Worm (Caenorhabditis elegans): ENCODE data around the gene C07A12.7.
A peak's percentile ranks its signal among the peaks of the same experiment; 100 is the strongest.

The C07A12.7 gene

ce11 chrX:4521837-4522816, at the start of gene C07A12.7:
Gene C07A12.7 (minus strand): TSS chrX:4522144.
- TF ChIP-seq cebp-2 (GFP tag; IDR thresholded peaks at IDR 0.05) = no peak
- peak; percentile 89 for TF ChIP-seq cebp-1 (GFP tag; IDR thresholded peaks at IDR 0.05)
- peak; percentile 95 for TF ChIP-seq cebp-1 (tag; optimal IDR thresholded peaks at IDR 0.05)
- TF ChIP-seq nhr-120 (GFP tag; IDR thresholded peaks at IDR 0.05) = no peak
- TF ChIP-seq ets-4 (GFP tag; optimal IDR thresholded peaks at IDR 0.05) = no peak
- no peak for TF ChIP-seq bed-2 (GFP tag; IDR thresholded peaks at IDR 0.05)
- no peak for TF ChIP-seq mes-4 (tag; optimal IDR thresholded peaks at IDR 0.05)
- TF ChIP-seq madf-8 (GFP tag; conservative IDR thresholded peaks at IDR 0.05) = no peak
- peak; percentile 83 for TF ChIP-seq hmg-1.2 (GFP tag; IDR thresholded peaks at IDR 0.05)
- no peak for TF ChIP-seq tbx-9 (tag; optimal IDR thresholded peaks at IDR 0.05; ENCODE audit: borderline replicate concordance)
- no peak for TF ChIP-seq him-1 (tag; optimal IDR thresholded peaks at IDR 0.05)
- no peak for TF ChIP-seq snpc-1.1 (tag; optimal IDR thresholded peaks at IDR 0.05; ENCODE audit: insufficient read depth)
- TF ChIP-seq aptf-3 (GFP tag; IDR thresholded peaks at IDR 0.05) = no peak
- TF ChIP-seq repo-1 (tag; optimal IDR thresholded peaks at IDR 0.05) = no peak
- TF ChIP-seq die-1 (tag; optimal IDR thresholded peaks at IDR 0.05) = no peak
- no peak for TF ChIP-seq D2030.7 (GFP tag; IDR thresholded peaks at IDR 0.05)
- 0 out of 2 replicates have a peak, but pooled peaks have one; percentile 31 for TF ChIP-seq madf-6 (GFP tag; IDR thresholded peaks at IDR 0.05)
- TF ChIP-seq unc-62 (GFP tag; optimal IDR thresholded peaks at IDR 0.05) = no peak

DNA sequence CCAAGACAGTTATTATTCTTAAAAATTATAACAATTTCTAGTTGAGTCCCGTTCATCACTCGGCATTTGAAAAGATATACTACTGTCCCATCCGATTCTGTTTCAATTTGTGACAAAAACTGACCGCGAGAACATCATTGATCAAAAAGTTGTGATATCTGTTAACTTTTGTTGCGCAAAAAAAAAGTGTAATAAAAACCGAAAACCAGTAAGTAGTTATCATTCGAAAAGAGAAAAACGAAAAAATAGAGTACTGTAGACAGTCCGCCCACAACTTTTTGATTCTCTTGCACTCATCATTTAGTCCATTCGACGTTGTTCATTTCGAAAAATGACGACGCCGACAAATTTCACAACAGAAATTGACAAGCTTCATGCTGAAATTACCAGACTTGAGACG, 49.2 kb upstream of the C07A12.7 start, which contains the start of gene amt-1:
Gene amt-1 (plus strand): TSS at position 301 of the 400 bp plus-strand sequence.
- TF ChIP-seq nhr-80 (tag; optimal IDR thresholded peaks at IDR 0.05) (no peak), F57C9.4 (tag; optimal IDR thresholded peaks at IDR 0.05) (no peak), F57A8.1 (GFP tag; optimal IDR thresholded peaks at IDR 0.05) (no peak), F55B11.4 (tag; optimal IDR thresholded peaks at IDR 0.05; ENCODE audit: borderline replicate concordance, insufficient read depth) (no peak), rcor-1 (GFP tag; IDR thresholded peaks at IDR 0.05) (no peak), B0261.1 (tag; optimal IDR thresholded peaks at IDR 0.05) (no peak), nhr-27 (tag; optimal IDR thresholded peaks at IDR 0.05) (no peak), lsy-27 (tag; optimal IDR thresholded peaks at IDR 0.05; ENCODE audit: borderline replicate concordance, insufficient read depth) (no peak), Y53F4B.3 (GFP tag; IDR thresholded peaks at IDR 0.05) (no peak), ccch-3 (GFP tag; optimal IDR thresholded peaks at IDR 0.05) (no peak), attf-6 (GFP tag; IDR thresholded peaks at IDR 0.05) (no peak), B0336.3 (GFP tag; IDR thresholded peaks at IDR 0.05) (no peak), die-1 (tag; optimal IDR thresholded peaks at IDR 0.05) (no peak), bed-2 (GFP tag; IDR thresholded peaks at IDR 0.05) (no peak), ztf-18 (tag; optimal IDR thresholded peaks at IDR 0.05) (no peak), Y53G8AR.9 (GFP tag; conservative IDR thresholded peaks at IDR 0.05) (no peak), ztf-6 (GFP tag; IDR thresholded peaks at IDR 0.05) (no peak), Y95B8A.8 (GFP tag; IDR thresholded peaks at IDR 0.05) (no peak)

DNA sequence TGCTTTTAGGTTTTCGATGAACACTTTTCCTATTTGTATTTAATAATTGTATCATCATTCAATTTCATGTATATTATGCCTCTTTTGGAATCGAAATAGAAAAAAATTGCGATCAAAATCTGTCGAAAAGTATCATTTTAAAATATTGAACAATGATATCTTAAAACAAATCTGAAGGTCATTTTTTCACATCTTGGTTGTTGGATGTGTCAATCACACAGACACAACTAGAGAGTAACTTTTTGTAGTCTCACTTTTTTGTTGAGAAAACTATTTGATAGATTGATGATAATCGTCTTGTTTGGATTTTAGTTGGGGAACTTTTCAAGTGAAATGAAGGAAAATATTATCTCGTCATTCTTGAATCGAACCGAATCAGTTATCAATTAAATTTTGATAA, 47.3 kb upstream of the C07A12.7 start:
- no peak for TF ChIP-seq lag-1 (GFP tag; IDR thresholded peaks at IDR 0.05)
- no peak for TF ChIP-seq zfh-2 (GFP tag; conservative IDR thresholded peaks at IDR 0.05)
- TF ChIP-seq egl-18 (GFP tag; IDR thresholded peaks at IDR 0.05) = no peak
- no peak for TF ChIP-seq ztf-6 (GFP tag; IDR thresholded peaks at IDR 0.05)
- no peak for TF ChIP-seq attf-5 (GFP tag; optimal IDR thresholded peaks at IDR 0.05)
- no peak for TF ChIP-seq hsf-1 (GFP tag; IDR thresholded peaks at IDR 0.05)
- no peak for TF ChIP-seq snpc-1.1 (tag; optimal IDR thresholded peaks at IDR 0.05; ENCODE audit: insufficient read depth)
- no peak for TF ChIP-seq nhr-120 (GFP tag; IDR thresholded peaks at IDR 0.05)
- no peak for TF ChIP-seq tbp1 (GFP tag; optimal IDR thresholded peaks at IDR 0.05)
- no peak for TF ChIP-seq akir-1 (GFP tag; optimal IDR thresholded peaks at IDR 0.05)
- TF ChIP-seq efl-1 (GFP tag; optimal IDR thresholded peaks at IDR 0.05) = no peak

Data from whole organism, young adult.